Fruit fly (Drosophila melanogaster): Measurements from ENCODE around the gene wap.
A peak's percentile ranks its signal among the peaks of the same experiment; 100 is the strongest.

Gene wap

dm6 chrX:22455509-22456179, 422 bp upstream of the wap start, which contains the start of gene Usp2:
TSS of gene Usp2 (plus strand) at chrX:22455803.
- TF ChIP-seq CG6276 (GFP tag; optimal IDR thresholded peaks at IDR 0.05) (peak; percentile 28), CG7368 (GFP tag; optimal IDR thresholded peaks at IDR 0.05) (no peak), CG6163 (GFP tag; IDR thresholded peaks at IDR 0.05) (0 out of 3 replicates have a peak, but pooled peaks have one; percentile 46), eg (GFP tag; IDR thresholded peaks at IDR 0.05) (peak; percentile 30; the same call in 1 of the 3 replicates), Eip78C (GFP tag) (peak; percentile 73), Lpt (GFP tag; optimal IDR thresholded peaks at IDR 0.05) (no peak), CG10631 (GFP tag; optimal IDR thresholded peaks at IDR 0.05) (peak; percentile 10), CG9139 (GFP tag; optimal IDR thresholded peaks at IDR 0.05) (peak; percentile 4), Sox14 (GFP tag; optimal IDR thresholded peaks at IDR 0.05) (peak; percentile 35), acj6 (GFP tag; optimal IDR thresholded peaks at IDR 0.05) (no peak), svp (GFP tag) (peak; percentile 89), CG6808 (GFP tag; optimal IDR thresholded peaks at IDR 0.05) (no peak), fd59A (GFP tag; optimal IDR thresholded peaks at IDR 0.05) (no peak), ss (GFP tag; optimal IDR thresholded peaks at IDR 0.05) (peak in 1 of 2 experiments; percentile 18), Hr39 (GFP tag; optimal IDR thresholded peaks at IDR 0.05) (peak; percentile 9)

DNA sequence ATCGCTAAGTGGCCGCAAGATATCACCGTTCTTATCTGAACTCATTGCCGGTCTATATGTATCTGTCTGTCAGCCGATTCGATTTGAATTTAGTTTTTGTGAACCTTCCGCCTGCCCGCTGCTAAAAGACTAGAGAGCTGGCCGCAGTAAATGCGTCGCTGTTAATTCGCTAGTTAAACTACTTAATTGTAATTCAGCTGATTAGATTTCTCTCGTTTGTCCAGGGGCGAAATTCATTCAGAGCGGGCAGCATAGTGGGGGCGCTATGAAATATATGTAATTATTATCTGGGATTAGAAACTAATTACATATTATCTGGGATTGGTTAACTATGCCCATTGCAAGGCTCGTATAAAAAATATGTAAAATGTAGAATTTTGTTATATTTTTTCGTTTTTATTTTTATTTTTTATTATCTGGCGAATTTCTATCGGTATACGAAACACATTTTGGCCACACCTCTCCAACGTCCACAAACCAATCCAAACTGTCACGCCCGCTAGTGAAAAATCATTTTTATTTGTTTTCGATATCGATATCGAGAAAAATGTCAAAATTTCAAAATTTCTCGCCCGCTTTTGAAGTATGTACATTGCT, 5.9 kb downstream of the wap start, which contains the start of the genes CG14615 and tilB:
CG14615 (minus strand) TSS at position 301 of the 597 bp plus-strand sequence.
tilB (plus strand) TSS at position 547 of the 597 bp plus-strand sequence.
- TF ChIP-seq Lpt (GFP tag; optimal IDR thresholded peaks at IDR 0.05) (no peak), svp (GFP tag) (no peak), CG31627 (GFP tag; optimal IDR thresholded peaks at IDR 0.05) (no peak), Ets96B (tag; optimal IDR thresholded peaks at IDR 0.05) (no peak), CG16779 (tag; optimal IDR thresholded peaks at IDR 0.05) (no peak), CG8119 (GFP tag; IDR thresholded peaks at IDR 0.05) (no peak), CG11902 (GFP tag; optimal IDR thresholded peaks at IDR 0.05) (no peak), CG34406 (GFP tag; optimal IDR thresholded peaks at IDR 0.05) (no peak), CG10631 (GFP tag; optimal IDR thresholded peaks at IDR 0.05) (no peak), cyc (GFP tag; optimal IDR thresholded peaks at IDR 0.05) (no peak), CG6854 (GFP tag; optimal IDR thresholded peaks at IDR 0.05) (no peak), Sox14 (GFP tag; optimal IDR thresholded peaks at IDR 0.05) (no peak), acj6 (GFP tag; optimal IDR thresholded peaks at IDR 0.05) (no peak), Hr39 (GFP tag; optimal IDR thresholded peaks at IDR 0.05) (no peak), CG6792 (GFP tag; optimal IDR thresholded peaks at IDR 0.05) (no peak), Blimp-1 (GFP tag; optimal IDR thresholded peaks at IDR 0.05) (no peak), CG15336 (GFP tag; IDR thresholded peaks at IDR 0.05) (no peak), Eip75B (GFP tag; optimal IDR thresholded peaks at IDR 0.05) (no peak), salr (GFP tag; optimal IDR thresholded peaks at IDR 0.05) (no peak)

DNA sequence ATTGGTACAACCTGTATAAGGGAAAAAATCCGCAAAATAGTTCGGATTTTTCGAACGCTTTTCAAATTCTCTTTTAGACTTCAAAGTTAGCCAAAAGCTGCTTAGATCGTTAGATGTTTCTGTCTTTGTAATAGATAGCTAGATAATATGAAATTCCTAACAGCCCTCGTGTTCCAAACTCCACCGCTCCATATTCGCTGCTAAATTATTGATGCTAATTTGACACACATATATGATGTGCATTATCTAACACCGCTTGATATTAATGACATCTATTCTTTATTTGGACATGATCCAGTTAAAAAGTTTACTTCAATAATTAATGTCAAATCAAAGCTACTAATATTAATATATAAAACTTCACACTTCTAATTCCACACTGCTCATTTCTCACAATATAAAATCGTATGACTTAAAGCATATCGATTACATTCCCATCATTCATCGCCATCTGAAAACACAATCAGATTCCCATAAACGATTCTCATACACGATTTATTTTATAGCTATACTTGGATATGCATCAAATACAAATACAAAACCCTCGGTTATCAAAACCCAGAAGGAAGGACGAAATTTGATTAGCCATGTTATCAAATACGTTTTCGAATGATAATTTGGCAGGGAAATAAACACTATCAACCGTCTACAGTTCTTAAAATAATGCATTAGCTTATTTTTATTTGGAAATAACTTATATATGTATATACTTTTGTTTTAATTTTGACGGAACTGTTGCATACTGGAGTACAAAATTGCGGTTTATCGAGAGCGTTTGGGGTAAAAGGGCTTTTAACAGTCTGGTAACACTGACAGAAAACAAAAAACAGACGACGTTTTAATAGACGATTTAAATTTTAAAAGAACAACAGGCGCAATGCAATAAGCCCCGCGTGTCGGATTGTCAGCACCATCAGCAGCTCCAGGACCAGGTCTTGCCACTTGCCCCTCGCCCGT, 11.0 kb downstream of the wap start, which contains the start of gene CG14621:
CG14621 (plus strand) TSS at position 274 of the 957 bp plus-strand sequence.
- no peak for TF ChIP-seq CG6808 (GFP tag; optimal IDR thresholded peaks at IDR 0.05)
- TF ChIP-seq esn (GFP tag; optimal IDR thresholded peaks at IDR 0.05) = peak; percentile 19

DNA sequence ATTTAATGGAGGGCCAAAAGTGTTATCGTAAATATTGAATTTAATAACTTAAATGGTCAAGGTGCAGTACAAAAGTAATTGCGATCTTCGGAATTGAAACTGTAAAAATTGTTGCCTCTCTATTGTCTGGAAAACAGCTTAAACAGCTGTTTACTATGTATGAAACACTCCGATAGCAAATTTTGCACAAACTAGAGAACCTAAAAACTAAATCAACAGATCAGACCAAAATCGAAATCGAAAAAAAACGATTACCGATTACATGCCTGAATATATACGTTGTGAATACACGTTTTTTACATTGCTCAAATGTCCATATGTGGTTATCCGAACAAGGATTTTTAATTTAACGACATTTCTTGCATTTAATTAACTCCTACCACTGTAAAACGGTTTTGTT, 11.7 kb downstream of the wap start:
- TF ChIP-seq salr (GFP tag; optimal IDR thresholded peaks at IDR 0.05) (no peak), CG16779 (tag; optimal IDR thresholded peaks at IDR 0.05) (no peak), CG6163 (GFP tag; IDR thresholded peaks at IDR 0.05) (no peak), Eip93F (GFP tag; optimal IDR thresholded peaks at IDR 0.05) (no peak)
